Worm (Caenorhabditis elegans): ENCODE data around the gene C18B2.2.

DNA sequence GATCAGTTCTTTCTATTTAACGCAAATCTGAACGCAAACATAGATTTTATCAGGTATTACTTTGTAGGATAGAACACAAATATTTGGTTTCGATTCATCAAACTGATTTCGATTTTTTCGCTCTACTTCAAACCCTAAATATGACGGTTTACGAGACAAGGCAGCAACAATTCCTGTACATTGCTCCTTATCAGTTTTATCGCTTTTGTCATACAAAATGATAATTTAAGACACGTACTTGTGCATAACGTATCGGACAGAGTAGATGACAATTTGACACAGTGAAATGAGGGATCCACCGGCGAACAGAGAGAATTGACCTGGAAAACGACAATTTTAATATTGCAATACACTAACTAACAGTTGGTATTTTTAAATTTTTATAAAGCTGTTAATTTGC, 9.6 kb upstream of the C18B2.2 start:
- TF ChIP-seq ama-1 (optimal IDR thresholded peaks at IDR 0.05): no peak
- no peak for TF ChIP-seq flt-1 (GFP tag; IDR thresholded peaks at IDR 0.05)
- no peak for TF ChIP-seq sea-1 (GFP tag; conservative IDR thresholded peaks at IDR 0.05)
- TF ChIP-seq B0310.2 (tag; optimal IDR thresholded peaks at IDR 0.05): no peak
